Worm (Caenorhabditis elegans) whole organism, mixed stage, embryonic: Measurements from ENCODE around the gene srbc-60.
"Not testable (repeated sequence)": the region's sequence is repeated elsewhere in the genome, so short reads cannot be mapped to it uniquely, and the experiment has no call there.

Experiments
- ceh-39 ChIP-seq: fragments of 150-350 bp; optimal IDR thresholded peaks from 2 replicates; lab custom pipeline; 2014; ENCODE audit warnings: missing biosample characterization, missing genetic modification characterization
- lsy-2 ChIP-seq: fragments of 150-350 bp; optimal IDR thresholded peaks from 2 replicates; lab custom pipeline; 2014; ENCODE audit warnings: missing biosample characterization, missing genetic modification characterization
- nhr-12 ChIP-seq: fragments of 150-350 bp; optimal IDR thresholded peaks from 2 replicates; lab custom pipeline; 2014; ENCODE audit warnings: missing biosample characterization, missing genetic modification characterization
- nhr-28 ChIP-seq: fragments of 150-350 bp; optimal IDR thresholded peaks from 2 replicates; lab custom pipeline; 2014; ENCODE audit warnings: missing biosample characterization, missing genetic modification characterization
- nhr-76 ChIP-seq: sonication (generic microtip); optimal IDR thresholded peaks from 2 replicates; lab custom pipeline; 2017; ENCODE audit warnings: missing biosample characterization, missing genetic modification characterization
- pha-4 ChIP-seq: fragments of 150-350 bp; optimal IDR thresholded peaks from 2 replicates; lab custom pipeline; 2018; ENCODE audit warnings: missing biosample characterization, missing genetic modification reagents, missing genetic modification characterization
- snpc-4 ChIP-seq: fragments of 150-350 bp; optimal IDR thresholded peaks from 2 replicates; lab custom pipeline; 2014; ENCODE audit warnings: missing biosample characterization, missing genetic modification characterization
- tbx-8 ChIP-seq: fragments of 200-800 bp; sonication (Bioruptor generic); optimal IDR thresholded peaks from 2 replicates; lab custom pipeline; 2018; ENCODE audit warnings: mild to moderate bottlenecking, missing genetic modification characterization, moderate library complexity, missing compliant biosample characterization
- unc-62 ChIP-seq: fragments of 150-350 bp; optimal IDR thresholded peaks from 2 replicates; lab custom pipeline; 2014; ENCODE audit warnings: missing biosample characterization, missing genetic modification reagents, missing genetic modification characterization

ce11 chrV:820629-821028, 40.5 kb downstream of the srbc-60 start, which contains the start of gene srx-32:
- TF ChIP-seq snpc-4 (tag; lab: Kevin White, UChicago); nhr-76 (tag; lab: Kevin White, UChicago); pha-4; ceh-39 (tag; lab: Kevin White, UChicago); lsy-2 (tag; lab: Kevin White, UChicago); unc-62 (GFP tag; lab: Kevin White, UChicago); tbx-8; nhr-12 (tag; lab: Kevin White, UChicago); nhr-28 (tag; lab: Kevin White, UChicago): not testable (repeated sequence)
